Worm (Caenorhabditis elegans): ENCODE measurements around the gene C01G10.18.
A peak's percentile ranks its signal among the peaks of the same experiment; 100 is the strongest.

The C01G10.18 gene

DNA sequence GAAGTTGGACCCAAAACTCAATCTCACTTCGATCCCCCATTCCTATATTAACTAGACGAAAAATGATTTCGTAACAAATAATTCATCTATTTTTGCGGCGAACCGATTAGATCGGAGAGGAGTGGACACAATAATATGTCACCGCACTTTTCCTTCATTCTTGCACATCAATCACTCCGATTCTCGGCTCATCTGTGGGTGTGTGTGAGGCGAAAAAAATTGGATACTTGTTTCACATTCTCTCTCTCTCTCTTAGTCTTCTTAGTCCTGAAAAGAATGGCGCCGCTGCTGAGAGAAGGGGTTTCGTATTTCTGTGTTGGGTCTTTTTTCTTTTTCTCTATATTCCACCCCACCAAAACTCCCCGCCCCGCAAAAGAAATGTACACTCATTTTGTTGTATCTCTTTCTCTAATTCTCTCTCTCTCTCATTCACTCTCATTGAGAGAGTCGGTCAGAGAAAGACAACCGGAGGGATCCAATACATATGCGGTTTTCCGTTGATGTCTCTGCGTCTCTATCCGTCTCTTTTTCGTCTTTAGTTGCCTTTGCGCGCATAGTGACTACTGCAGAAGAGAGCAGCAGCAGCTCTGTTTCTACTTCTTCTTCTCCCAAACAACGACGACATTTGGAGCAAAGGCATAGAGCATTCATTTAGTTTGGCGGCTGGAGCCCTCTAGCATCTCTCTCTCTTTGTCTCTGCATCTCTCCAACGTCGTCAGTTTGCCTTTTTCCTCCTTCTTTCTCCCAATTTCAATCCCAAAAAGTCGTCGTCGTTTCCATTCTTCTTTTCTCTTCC, 17.3 kb downstream of the C01G10.18 start, which contains the start of gene unc-76 (continued):
- TF ChIP-seq lin-13 (GFP tag; optimal IDR thresholded peaks at IDR 0.05) (peak; percentile 55), nhr-6 (tag; optimal IDR thresholded peaks at IDR 0.05) (peak; percentile 87), ztf-7 (tag; optimal IDR thresholded peaks at IDR 0.05) (no peak), hmg-1.1 (GFP tag; IDR thresholded peaks at IDR 0.05) (peak; percentile 74), php-3 (GFP tag; IDR thresholded peaks at IDR 0.05) (no peak), pha-4 (GFP tag; IDR thresholded peaks at IDR 0.05) (peak; percentile 23; the same call in 1 of the 2 replicates), pha-4 (tag; optimal IDR thresholded peaks at IDR 0.05) (peak; percentile 20), lin-38 (GFP tag; IDR thresholded peaks at IDR 0.05) (peak; percentile 21; the same call in 1 of the 2 replicates)

DNA sequence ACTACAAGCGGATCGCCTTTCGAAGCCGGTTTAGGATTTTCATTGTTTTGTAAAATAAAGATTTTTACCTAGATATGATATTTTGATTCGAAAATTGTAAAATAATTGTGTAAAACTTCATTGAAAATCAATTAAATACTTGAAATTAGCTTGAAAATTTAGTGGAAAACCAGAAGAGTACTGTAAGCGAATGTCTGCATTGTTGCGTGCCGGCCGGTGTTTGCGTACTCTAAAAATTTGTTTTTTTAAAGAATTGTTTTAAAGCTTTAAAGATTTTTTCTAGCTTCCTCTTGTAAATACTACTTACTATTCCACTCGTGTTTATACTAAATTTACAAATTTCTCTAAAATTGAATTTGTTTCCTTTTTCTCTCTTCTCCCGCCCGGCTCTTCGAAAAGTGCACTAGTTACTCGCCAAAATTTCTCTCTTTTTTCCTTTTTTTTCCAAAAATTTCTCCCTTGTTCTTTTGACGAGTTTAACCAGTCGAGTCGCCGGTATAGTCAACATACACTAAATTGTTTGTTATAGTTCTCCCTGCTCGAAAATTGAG, 19.0 kb downstream of the C01G10.18 start:
- TF ChIP-seq nhr-10 (tag; optimal IDR thresholded peaks at IDR 0.05) (no peak), fkh-10 (GFP tag; optimal IDR thresholded peaks at IDR 0.05) (peak; percentile 14), snpc-1.2 (GFP tag; IDR thresholded peaks at IDR 0.05) (no peak), F10B5.3 (tag; optimal IDR thresholded peaks at IDR 0.05) (no peak), lsy-2 (tag; optimal IDR thresholded peaks at IDR 0.05) (peak in 1 of 2 experiments; percentile 61), nhr-111 (GFP tag; optimal IDR thresholded peaks at IDR 0.05) (no peak), Y105C5A.15 (GFP tag; IDR thresholded peaks at IDR 0.05) (no peak), nhr-48 (tag; optimal IDR thresholded peaks at IDR 0.05) (no peak)

DNA sequence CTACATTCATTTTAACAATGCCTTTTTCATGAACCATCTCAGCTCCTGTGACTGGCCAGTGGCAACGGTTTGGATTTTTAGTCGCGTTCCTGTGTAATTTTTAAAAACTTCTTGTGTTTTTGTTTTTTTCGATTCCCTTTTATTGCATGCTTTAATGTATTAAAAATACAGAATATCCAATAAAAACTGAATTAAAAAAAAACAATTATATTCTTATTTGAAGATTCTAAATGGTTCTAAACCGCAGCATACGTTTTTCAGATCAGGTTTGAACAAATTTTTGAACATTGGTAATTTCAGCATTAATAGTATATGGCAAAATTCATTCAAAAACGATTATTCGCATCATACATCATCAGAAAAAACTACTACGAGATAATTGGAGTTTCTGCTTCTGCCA, 20.1 kb downstream of the C01G10.18 start, which contains the start of gene dnj-3:
TSS of gene dnj-3 (plus strand) at position 301 of the 400 bp plus-strand sequence.
- TF ChIP-seq duxl-1 (tag; optimal IDR thresholded peaks at IDR 0.05; ENCODE audit: poor library complexity): no peak
- TF ChIP-seq dmd-6 (GFP tag; IDR thresholded peaks at IDR 0.05): no peak
- no peak for TF ChIP-seq lin-15B (tag; optimal IDR thresholded peaks at IDR 0.05)
- TF ChIP-seq ceh-28 (tag; optimal IDR thresholded peaks at IDR 0.05): no peak
- TF ChIP-seq daf-8 (GFP tag; IDR thresholded peaks at IDR 0.05): no peak
- TF ChIP-seq ztf-11 (tag; optimal IDR thresholded peaks at IDR 0.05): no peak
- no peak for TF ChIP-seq daf-19 (GFP tag; conservative IDR thresholded peaks at IDR 0.05)
- TF ChIP-seq snpc-1.2 (GFP tag; IDR thresholded peaks at IDR 0.05): no peak
- no peak for TF ChIP-seq nhr-11 (tag; optimal IDR thresholded peaks at IDR 0.05)
- no peak for TF ChIP-seq nhr-42 (GFP tag; IDR thresholded peaks at IDR 0.05)
- no peak for TF ChIP-seq Y75B8A.6 (GFP tag; IDR thresholded peaks at IDR 0.05)
- TF ChIP-seq ZK337.2 (GFP tag; IDR thresholded peaks at IDR 0.05): no peak
- no peak for TF ChIP-seq dmd-9 (GFP tag; IDR thresholded peaks at IDR 0.05)
- no peak for TF ChIP-seq lir-3 (tag; optimal IDR thresholded peaks at IDR 0.05)
- no peak for TF ChIP-seq mdt-29 (GFP tag; IDR thresholded peaks at IDR 0.05)

DNA sequence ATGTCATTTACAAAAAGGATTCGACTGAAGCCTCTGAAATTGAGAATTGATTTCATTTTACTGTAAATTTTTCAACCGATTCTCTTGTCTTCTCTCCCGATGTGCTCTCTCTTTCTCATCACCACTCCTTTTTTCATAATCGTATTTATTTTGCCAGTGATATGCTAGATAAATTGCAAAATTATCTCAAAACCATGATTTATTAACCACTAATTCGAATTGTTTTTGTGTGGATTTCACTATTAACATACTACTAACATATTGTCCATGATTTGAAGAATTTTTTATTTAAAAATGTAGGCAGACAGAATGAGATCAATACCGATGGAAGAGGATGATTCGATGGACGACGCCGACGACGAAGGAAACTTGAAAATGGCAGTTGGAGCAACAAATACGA, 21.3 kb downstream of the C01G10.18 start, which contains the start of gene C25D7.10:
TSS of gene C25D7.10 (plus strand) at position 301 of the 400 bp plus-strand sequence.
- TF ChIP-seq zfp-3 (GFP tag; conservative IDR thresholded peaks at IDR 0.05) (no peak), dmd-8 (GFP tag; IDR thresholded peaks at IDR 0.05) (no peak), dpl-1 (GFP tag; optimal IDR thresholded peaks at IDR 0.05) (no peak), T26A8.4 (GFP tag; IDR thresholded peaks at IDR 0.05) (no peak), lin-1 (GFP tag; IDR thresholded peaks at IDR 0.05) (no peak), ztf-11 (tag; optimal IDR thresholded peaks at IDR 0.05) (no peak), lin-38 (GFP tag; IDR thresholded peaks at IDR 0.05) (peak; percentile 27; the same call in 1 of the 2 replicates)

Data from whole organism, L4 larva.